Fruit fly (Drosophila melanogaster) whole organism, embryonic: Measurements from ENCODE around the gene Cep164.
A peak's percentile ranks its signal among the peaks of the same experiment; 100 is the strongest.

ENCODE experiments used
- Bdp1 ChIP-seq: fragments of 200-800 bp; sonication (Bioruptor generic); optimal IDR thresholded peaks from 3 replicates; lab custom pipeline; 2016; ENCODE audit warnings: missing biosample characterization, missing genetic modification characterization
- CG10565 ChIP-seq: fragments of 200-800 bp; sonication (Bioruptor generic); optimal IDR thresholded peaks from 3 replicates; lab custom pipeline; 2016; ENCODE audit warnings: missing biosample characterization, mild to moderate bottlenecking, missing genetic modification characterization
- CG11696 ChIP-seq: fragments of 200-800 bp; sonication (Bioruptor generic); IDR thresholded peaks from 2 replicates; pipeline ENCODE4 v1.3.6; 2022; ENCODE audit warnings: missing biosample characterization, missing genetic modification characterization
- CG13287 ChIP-seq: fragments of 200-800 bp; sonication (Bioruptor generic); IDR thresholded peaks from 2 replicates; pipeline ENCODE4 v1.3.6; 2022; ENCODE audit warnings: missing biosample characterization, missing genetic modification characterization; ENCODE audit not compliant: partially characterized antibody
- CG13296 ChIP-seq: fragments of 200-800 bp; sonication (Bioruptor generic); optimal IDR thresholded peaks from 3 replicates; lab custom pipeline; 2018; ENCODE audit warnings: missing biosample characterization, mild to moderate bottlenecking, missing genetic modification characterization
- CG14860 ChIP-seq: fragments of 200-800 bp; sonication (Bioruptor generic); IDR thresholded peaks from 3 replicates; pipeline ENCODE4 v1.3.6; 2022; ENCODE audit warnings: missing biosample characterization, missing genetic modification characterization; ENCODE audit not compliant: partially characterized antibody
- CG14965 ChIP-seq: fragments of 200-800 bp; sonication (Bioruptor generic); optimal IDR thresholded peaks from 2 replicates; lab custom pipeline; 2016; ENCODE audit warnings: missing biosample characterization, missing genetic modification characterization, borderline replicate concordance
- CG15479 ChIP-seq: fragments of 200-800 bp; sonication (Bioruptor generic); optimal IDR thresholded peaks from 3 replicates; lab custom pipeline; 2019; ENCODE audit warnings: missing biosample characterization, mild to moderate bottlenecking, missing genetic modification characterization, moderate library complexity
- CG15696 ChIP-seq: fragments of 200-800 bp; sonication (Bioruptor generic); optimal IDR thresholded peaks from 2 replicates; lab custom pipeline; 2019; ENCODE audit warnings: missing biosample characterization, mild to moderate bottlenecking, missing genetic modification characterization, moderate library complexity
- CG17912 ChIP-seq: fragments of 200-800 bp; sonication (Bioruptor generic); optimal IDR thresholded peaks from 2 replicates; lab custom pipeline; 2018; ENCODE audit warnings: missing biosample characterization, mild to moderate bottlenecking, missing genetic modification characterization
- CG1792 ChIP-seq: fragments of 200-800 bp; sonication (Bioruptor generic); optimal IDR thresholded peaks from 2 replicates; lab custom pipeline; 2016; ENCODE audit warnings: missing biosample characterization, missing genetic modification characterization
- CG1832 ChIP-seq: fragments of 200-800 bp; sonication (Bioruptor generic); optimal IDR thresholded peaks from 2 replicates; lab custom pipeline; 2017; ENCODE audit warnings: missing biosample characterization, mild to moderate bottlenecking, missing genetic modification characterization, inconsistent platforms
- CG2199 ChIP-seq: fragments of 200-800 bp; sonication (Bioruptor generic); IDR thresholded peaks from 3 replicates; pipeline ENCODE4 v1.3.6; 2022; ENCODE audit warnings: missing biosample characterization, missing genetic modification characterization
- CG32767 ChIP-seq: fragments of 200-800 bp; sonication (Bioruptor generic); IDR thresholded peaks from 2 replicates; pipeline ENCODE4 v1.3.6; 2022; ENCODE audit warnings: missing biosample characterization, missing genetic modification characterization
- CG3407 ChIP-seq: fragments of 200-800 bp; sonication (Bioruptor generic); optimal IDR thresholded peaks from 2 replicates; lab custom pipeline; 2018; ENCODE audit warnings: missing biosample characterization, mild to moderate bottlenecking, missing genetic modification characterization
- CG3726 ChIP-seq: fragments of 200-800 bp; sonication (Bioruptor generic); IDR thresholded peaks from 3 replicates; pipeline ENCODE4, ENCODE4 v1.3.6; 2022; ENCODE audit warnings: missing biosample characterization, missing genetic modification characterization
- CG4404 ChIP-seq: fragments of 200-800 bp; sonication (Bioruptor generic); IDR thresholded peaks from 2 replicates; pipeline ENCODE4 v1.3.6; 2022; ENCODE audit warnings: missing biosample characterization, missing genetic modification characterization
- CG8089 ChIP-seq: fragments of 200-800 bp; sonication (Bioruptor generic); optimal IDR thresholded peaks from 3 replicates; lab custom pipeline; 2016; ENCODE audit warnings: missing biosample characterization, missing genetic modification characterization
- CG9609 ChIP-seq: fragments of 200-800 bp; sonication (Bioruptor generic); optimal IDR thresholded peaks from 3 replicates; lab custom pipeline; 2016; ENCODE audit warnings: missing biosample characterization, missing genetic modification characterization
- CG9876 ChIP-seq: fragments of 200-800 bp; sonication (Bioruptor generic); optimal IDR thresholded peaks from 2 replicates; lab custom pipeline; 2016; ENCODE audit warnings: missing biosample characterization, missing genetic modification characterization
- Camta ChIP-seq: fragments of 200-800 bp; sonication (Bioruptor generic); optimal IDR thresholded peaks from 2 replicates; lab custom pipeline; 2016; ENCODE audit warnings: missing biosample characterization, missing genetic modification characterization
- CkIIα-i1 ChIP-seq: fragments of 200-800 bp; sonication (Bioruptor generic); IDR thresholded peaks from 2 replicates; pipeline ENCODE4 v1.3.6; 2022; ENCODE audit warnings: missing biosample characterization, missing genetic modification characterization
- Dref ChIP-seq: fragments of 200-800 bp; sonication (Bioruptor generic); IDR thresholded peaks from 2 replicates; pipeline ENCODE4 v1.3.6; 2022; ENCODE audit warnings: missing biosample characterization, missing genetic modification characterization
- Eip74EF ChIP-seq, 2 experiments: fragments of 200-800 bp in 1 of 2; fragments of >200 bp in 1 of 2; sonication (Bioruptor generic) in 1 of 2; optimal IDR thresholded peaks; 2 replicates each; lab custom pipeline; 2017 to 2019; ENCODE audit warnings: missing biosample characterization in 2 of 2, missing genetic modification characterization in 2 of 2, mild to moderate bottlenecking in 1 of 2, moderate library complexity in 1 of 2
- Fer1 ChIP-seq: fragments of 200-800 bp; sonication (Bioruptor generic); optimal IDR thresholded peaks from 2 replicates; lab custom pipeline; 2017; ENCODE audit warnings: missing biosample characterization, mild to moderate bottlenecking, missing genetic modification characterization
- Hey ChIP-seq: fragments of 200-800 bp; sonication (Bioruptor generic); optimal IDR thresholded peaks from 3 replicates; lab custom pipeline; 2018; ENCODE audit warnings: missing biosample characterization, mild to moderate bottlenecking, missing genetic modification characterization
- Hr78 ChIP-seq, 2 experiments: fragments of 200-800 bp in 1 of 2; fragments of >200 bp in 1 of 2; sonication (Bioruptor generic) in 1 of 2; optimal IDR thresholded peaks; 2 replicates each; lab custom pipeline; 2017 to 2019; ENCODE audit warnings: missing biosample characterization in 2 of 2, missing genetic modification characterization in 2 of 2, mild to moderate bottlenecking in 1 of 2, moderate library complexity in 1 of 2
- NC2α ChIP-seq: fragments of 200-800 bp; sonication (Bioruptor generic); optimal IDR thresholded peaks from 2 replicates; lab custom pipeline; 2016; ENCODE audit warnings: missing biosample characterization, missing genetic modification characterization
- NfI ChIP-seq: fragments of 200-800 bp; sonication (Bioruptor generic); optimal IDR thresholded peaks from 3 replicates; lab custom pipeline; 2018; ENCODE audit warnings: missing biosample characterization, mild to moderate bottlenecking, missing genetic modification characterization, moderate library complexity
- Spps ChIP-seq: fragments of 200-800 bp; sonication (Bioruptor generic); optimal IDR thresholded peaks from 2 replicates; lab custom pipeline; 2018; ENCODE audit warnings: missing biosample characterization, mild to moderate bottlenecking, missing genetic modification characterization
- Ssrp ChIP-seq: fragments of 200-800 bp; sonication (Bioruptor generic); optimal IDR thresholded peaks from 2 replicates; lab custom pipeline; 2018; ENCODE audit warnings: missing biosample characterization, mild to moderate bottlenecking, missing genetic modification characterization, moderate library complexity
- TFAM ChIP-seq: fragments of 200-800 bp; sonication (Bioruptor generic); optimal IDR thresholded peaks from 2 replicates; lab custom pipeline; 2017; ENCODE audit warnings: missing biosample characterization, missing genetic modification characterization, inconsistent platforms
- amos ChIP-seq: fragments of 200-800 bp; sonication (Bioruptor generic); IDR thresholded peaks from 2 replicates; pipeline ENCODE4 v1.3.6; 2022; ENCODE audit warnings: missing biosample characterization, missing genetic modification characterization; ENCODE audit not compliant: partially characterized antibody
- ara ChIP-seq: fragments of 200-800 bp; sonication (Bioruptor generic); IDR thresholded peaks from 2 replicates; pipeline ENCODE4 v1.3.6; 2022; ENCODE audit warnings: missing biosample characterization, missing genetic modification characterization
- az2 ChIP-seq: fragments of 200-800 bp; sonication (Bioruptor generic); optimal IDR thresholded peaks from 3 replicates; lab custom pipeline; 2016; ENCODE audit warnings: missing biosample characterization, missing genetic modification characterization
- bigmax ChIP-seq: fragments of 200-800 bp; sonication (Bioruptor generic); optimal IDR thresholded peaks from 2 replicates; lab custom pipeline; 2018; ENCODE audit warnings: missing biosample characterization, mild to moderate bottlenecking, missing genetic modification characterization
- caup ChIP-seq: fragments of 200-800 bp; sonication (Bioruptor generic); optimal IDR thresholded peaks from 3 replicates; lab custom pipeline; 2017; ENCODE audit warnings: missing biosample characterization, mild to moderate bottlenecking, missing genetic modification characterization, moderate library complexity; ENCODE audit not compliant: severe bottlenecking
- gce ChIP-seq: fragments of 200-800 bp; sonication (Bioruptor generic); IDR thresholded peaks from 3 replicates; pipeline ENCODE4 v1.3.6; 2022; ENCODE audit warnings: missing biosample characterization, missing genetic modification characterization
- gsb ChIP-seq: fragments of 200-800 bp; sonication (Bioruptor generic); IDR thresholded peaks from 2 replicates; pipeline ENCODE4 v1.3.6; 2022; ENCODE audit warnings: missing biosample characterization, missing genetic modification characterization
- ham ChIP-seq: fragments of 200-800 bp; sonication (Bioruptor generic); IDR thresholded peaks from 2 replicates; pipeline ENCODE4 v1.3.6; 2022; ENCODE audit warnings: missing biosample characterization, missing genetic modification characterization
- inv ChIP-seq: fragments of 200-800 bp; sonication (Bioruptor generic); IDR thresholded peaks from 2 replicates; pipeline ENCODE4 v1.3.6; 2022; ENCODE audit warnings: missing biosample characterization, missing genetic modification characterization; ENCODE audit not compliant: partially characterized antibody
- p53 ChIP-seq: fragments of 200-800 bp; sonication (Bioruptor generic); optimal IDR thresholded peaks from 2 replicates; lab custom pipeline; 2016; ENCODE audit warnings: missing biosample characterization, missing genetic modification characterization
- pzg ChIP-seq: fragments of 200-800 bp; sonication (Bioruptor generic); optimal IDR thresholded peaks from 3 replicates; lab custom pipeline; 2018; ENCODE audit warnings: missing biosample characterization, mild to moderate bottlenecking, missing genetic modification characterization, moderate library complexity
- seq ChIP-seq: fragments of 200-800 bp; sonication (Bioruptor generic); IDR thresholded peaks from 2 replicates; pipeline ENCODE4 v1.3.6; 2022; ENCODE audit warnings: missing biosample characterization, missing genetic modification characterization
- sug ChIP-seq: fragments of 200-800 bp; optimal IDR thresholded peaks from 2 replicates; lab custom pipeline; 2019; ENCODE audit warnings: missing biosample characterization, mild to moderate bottlenecking, missing genetic modification characterization, moderate library complexity
- tgo ChIP-seq: fragments of 200-800 bp; sonication (Bioruptor generic); IDR thresholded peaks from 3 replicates; pipeline ENCODE4 v1.3.6; 2022; ENCODE audit warnings: missing biosample characterization, missing genetic modification characterization
- twi ChIP-seq: fragments of 200-800 bp; optimal IDR thresholded peaks from 2 replicates; lab custom pipeline; 2019; ENCODE audit warnings: missing biosample characterization, mild to moderate bottlenecking, missing genetic modification characterization, moderate library complexity
- usp ChIP-seq: fragments of >200 bp; optimal IDR thresholded peaks from 2 replicates; lab custom pipeline; 2017; ENCODE audit warnings: missing biosample characterization, missing genetic modification characterization
- wdn ChIP-seq: fragments of 200-800 bp; sonication (Bioruptor generic); IDR thresholded peaks from 2 replicates; pipeline ENCODE4 v1.3.6; 2022; ENCODE audit warnings: missing biosample characterization, missing genetic modification characterization

Cep164 gene

dm6 chrX:15991618-15992526, 9.1 kb upstream of the Cep164 start, which contains the start of the genes CG46312, eIF5 and exd (continued):
- TF ChIP-seq bigmax (GFP tag; lab: Kevin White, UChicago) = peak; percentile 67
- no peak for TF ChIP-seq CG9876 (GFP tag; lab: Kevin White, UChicago)
- TF ChIP-seq CG10565 (GFP tag; lab: Kevin White, UChicago) = no peak
- no peak for TF ChIP-seq CG15479 (GFP tag; lab: Kevin White, UChicago)
- no peak for TF ChIP-seq sug (tag; lab: Kevin White, UChicago)
- no peak for TF ChIP-seq CG1792
- TF ChIP-seq Camta = no peak
- no peak for TF ChIP-seq TFAM (GFP tag; lab: Kevin White, UChicago)
- TF ChIP-seq p53 (GFP tag; lab: Kevin White, UChicago) = no peak
- no peak for TF ChIP-seq caup (GFP tag; lab: Kevin White, UChicago)
- peak; percentile 81; the same call in 1 of the 2 replicates for TF ChIP-seq amos
- peak; percentile 82 for TF ChIP-seq Dref
- peak; percentile 74 for TF ChIP-seq CG13287 (GFP tag; lab: Robert Waterston, UW)
- TF ChIP-seq pzg (GFP tag; lab: Kevin White, UChicago) = peak; percentile 31
- TF ChIP-seq Fer1 (GFP tag; lab: Kevin White, UChicago) = no peak
- TF ChIP-seq CG32767 (GFP tag; lab: Robert Waterston, UW) = no peak
- no peak for TF ChIP-seq twi (tag; lab: Kevin White, UChicago)
- TF ChIP-seq wdn (GFP tag; lab: Robert Waterston, UW) = no peak
- no peak for TF ChIP-seq gce (GFP tag; lab: Robert Waterston, UW)
- no peak for TF ChIP-seq ham
- no peak for TF ChIP-seq tgo (GFP tag; lab: Robert Waterston, UW)
- no peak for TF ChIP-seq CG3726 (GFP tag; lab: Robert Waterston, UW)
- no peak for TF ChIP-seq az2 (GFP tag; lab: Kevin White, UChicago)
- no peak for TF ChIP-seq CkIIα-i1
- no peak for TF ChIP-seq Hey
- TF ChIP-seq CG13296 (GFP tag; lab: Kevin White, UChicago) = no peak
- TF ChIP-seq usp (GFP tag; lab: Kevin White, UChicago) = no peak
- TF ChIP-seq ara = no peak
- no peak for TF ChIP-seq CG3407 (GFP tag; lab: Kevin White, UChicago)
- no peak for TF ChIP-seq gsb
- TF ChIP-seq CG11696 = no peak
- no peak for TF ChIP-seq Bdp1 (GFP tag; lab: Kevin White, UChicago)
- TF ChIP-seq CG14860 = peak; percentile 77
- no peak for TF ChIP-seq CG14965 (GFP tag; lab: Kevin White, UChicago)
- no peak for TF ChIP-seq CG17912 (GFP tag; lab: Kevin White, UChicago)
- TF ChIP-seq CG4404 (GFP tag; lab: Robert Waterston, UW) = no peak
- TF ChIP-seq CG1832 (GFP tag; lab: Kevin White, UChicago) = no peak
- TF ChIP-seq inv (GFP tag; lab: Robert Waterston, UW) = peak; percentile 64; the same call in 1 of the 2 replicates
- no peak for TF ChIP-seq NC2α (GFP tag; lab: Kevin White, UChicago)
- TF ChIP-seq Hr78 (GFP tag; optimal IDR thresholded peaks at IDR 0.05; lab: Kevin White, UChicago) = no peak
- no peak for TF ChIP-seq Spps (tag; lab: Kevin White, UChicago)
- TF ChIP-seq CG15696 = no peak
- TF ChIP-seq CG2199 (GFP tag; lab: Robert Waterston, UW) = no peak
- TF ChIP-seq CG9609 (GFP tag; lab: Kevin White, UChicago) = no peak
- TF ChIP-seq Eip74EF (GFP tag; optimal IDR thresholded peaks at IDR 0.05; lab: Kevin White, UChicago) = no peak
- no peak for TF ChIP-seq NfI (GFP tag; lab: Kevin White, UChicago)
- TF ChIP-seq CG8089 (GFP tag; lab: Kevin White, UChicago) = no peak
- TF ChIP-seq Ssrp (tag; lab: Kevin White, UChicago) = peak; percentile 13
- no peak for TF ChIP-seq seq (GFP tag; lab: Robert Waterston, UW)
